Fruit fly (Drosophila melanogaster) whole organism, embryonic: ENCODE data around the gene CG5381.
A peak's percentile ranks its signal among the peaks of the same experiment; 100 is the strongest.

Experiments used
- CG10462 ChIP-seq: fragments of 200-800 bp; sonication (Bioruptor generic); optimal IDR thresholded peaks from 2 replicates; lab custom pipeline; 2016; ENCODE audit warnings: missing biosample characterization, missing genetic modification characterization
- CG10565 ChIP-seq: fragments of 200-800 bp; sonication (Bioruptor generic); optimal IDR thresholded peaks from 3 replicates; lab custom pipeline; 2016; ENCODE audit warnings: missing biosample characterization, mild to moderate bottlenecking, missing genetic modification characterization
- CG12071 ChIP-seq: fragments of 200-800 bp; sonication (Bioruptor generic); optimal IDR thresholded peaks from 3 replicates; lab custom pipeline; 2018; ENCODE audit warnings: missing biosample characterization, mild to moderate bottlenecking, missing genetic modification characterization
- CG14965 ChIP-seq: fragments of 200-800 bp; sonication (Bioruptor generic); optimal IDR thresholded peaks from 2 replicates; lab custom pipeline; 2016; ENCODE audit warnings: missing biosample characterization, missing genetic modification characterization, borderline replicate concordance
- CG1603 ChIP-seq: fragments of 200-800 bp; sonication (Bioruptor generic); optimal IDR thresholded peaks from 2 replicates; lab custom pipeline; 2019; ENCODE audit warnings: missing biosample characterization, mild to moderate bottlenecking, missing genetic modification characterization, moderate library complexity
- CG1832 ChIP-seq: fragments of 200-800 bp; sonication (Bioruptor generic); optimal IDR thresholded peaks from 2 replicates; lab custom pipeline; 2017; ENCODE audit warnings: missing biosample characterization, mild to moderate bottlenecking, missing genetic modification characterization, inconsistent platforms
- CG18599 ChIP-seq: fragments of 200-800 bp; sonication (Bioruptor generic); optimal IDR thresholded peaks from 3 replicates; lab custom pipeline; 2017; ENCODE audit warnings: missing biosample characterization, missing genetic modification characterization, mild to moderate bottlenecking, moderate library complexity, missing genetic modification reagents
- CG2712 ChIP-seq: fragments of 200-800 bp; optimal IDR thresholded peaks from 3 replicates; lab custom pipeline; 2019; ENCODE audit warnings: missing biosample characterization, mild to moderate bottlenecking, missing genetic modification characterization, moderate library complexity
- CG30020 ChIP-seq: fragments of 200-800 bp; optimal IDR thresholded peaks from 2 replicates; lab custom pipeline; 2019; ENCODE audit warnings: missing biosample characterization, mild to moderate bottlenecking, missing genetic modification characterization, moderate library complexity
- CG32532 ChIP-seq: fragments of 200-800 bp; sonication (Bioruptor generic); IDR thresholded peaks from 2 replicates; pipeline ENCODE4 v1.3.6; 2022; ENCODE audit warnings: missing biosample characterization, missing genetic modification characterization
- CG34422 ChIP-seq: fragments of 200-800 bp; sonication (Bioruptor generic); IDR thresholded peaks from 3 replicates; pipeline ENCODE4 v1.3.6; 2022; ENCODE audit warnings: missing biosample characterization, missing genetic modification characterization
- CG4707 ChIP-seq: fragments of 200-800 bp; sonication (Bioruptor generic); optimal IDR thresholded peaks from 2 replicates; lab custom pipeline; 2018; ENCODE audit warnings: missing biosample characterization, mild to moderate bottlenecking, missing genetic modification characterization, moderate library complexity
- CG7786 ChIP-seq: fragments of 200-800 bp; sonication (Bioruptor generic); optimal IDR thresholded peaks from 2 replicates; lab custom pipeline; 2016; ENCODE audit warnings: missing biosample characterization, missing genetic modification characterization
- CG8388 ChIP-seq: fragments of 200-800 bp; sonication (Bioruptor generic); optimal IDR thresholded peaks from 2 replicates; lab custom pipeline; 2019; ENCODE audit warnings: missing biosample characterization, mild to moderate bottlenecking, missing genetic modification characterization, moderate library complexity
- CHES-1-like ChIP-seq: fragments of 200-800 bp; sonication (Bioruptor generic); optimal IDR thresholded peaks from 2 replicates; lab custom pipeline; 2016; ENCODE audit warnings: missing biosample characterization, missing genetic modification characterization
- CoRest ChIP-seq: fragments of 200-800 bp; sonication (Bioruptor generic); optimal IDR thresholded peaks from 3 replicates; lab custom pipeline; 2018; ENCODE audit warnings: missing biosample characterization, mild to moderate bottlenecking, missing genetic modification characterization, moderate library complexity
- D19B ChIP-seq: fragments of 200-800 bp; sonication (Bioruptor generic); optimal IDR thresholded peaks from 2 replicates; lab custom pipeline; 2017; ENCODE audit warnings: missing biosample characterization, mild to moderate bottlenecking, missing genetic modification characterization
- Drgx ChIP-seq: fragments of 200-800 bp; sonication (Bioruptor generic); IDR thresholded peaks from 2 replicates; pipeline ENCODE4 v1.3.6; 2022; ENCODE audit warnings: missing biosample characterization, missing genetic modification characterization
- HLH3B ChIP-seq: fragments of 200-800 bp; sonication (Bioruptor generic); IDR thresholded peaks from 2 replicates; pipeline ENCODE4 v1.3.6; 2022; ENCODE audit warnings: missing biosample characterization, missing genetic modification characterization
- HmgZ ChIP-seq: fragments of 200-800 bp; sonication (Bioruptor generic); optimal IDR thresholded peaks from 2 replicates; lab custom pipeline; 2018; ENCODE audit warnings: missing biosample characterization, mild to moderate bottlenecking, missing genetic modification characterization
- Hr3 ChIP-seq: fragments of 200-800 bp; sonication (Bioruptor generic); optimal IDR thresholded peaks from 3 replicates; lab custom pipeline; 2016; ENCODE audit warnings: missing biosample characterization, missing genetic modification characterization
- MBD-R2 ChIP-seq: fragments of 200-800 bp; sonication (Bioruptor generic); IDR thresholded peaks from 2 replicates; pipeline ENCODE4 v1.3.6; 2022; ENCODE audit warnings: missing biosample characterization, missing genetic modification characterization
- NFAT ChIP-seq: fragments of 200-800 bp; sonication (Bioruptor generic); IDR thresholded peaks from 2 replicates; pipeline ENCODE4 v1.3.6; 2022; ENCODE audit warnings: missing biosample characterization, missing genetic modification characterization
- Nf-YA ChIP-seq: fragments of 200-800 bp; sonication (Bioruptor generic); IDR thresholded peaks from 2 replicates; pipeline ENCODE4 v1.3.6; 2022; ENCODE audit warnings: missing biosample characterization, missing genetic modification characterization
- Pdp1 ChIP-seq, 2 experiments: fragments of 200-800 bp; sonication (Bioruptor generic); optimal IDR thresholded peaks; 3 replicates each; lab custom pipeline; 2016; ENCODE audit warnings: missing biosample characterization in 2 of 2, missing genetic modification characterization in 2 of 2, mild to moderate bottlenecking in 1 of 2, moderate library complexity in 1 of 2
- Scr ChIP-seq: fragments of 200-800 bp; sonication (Bioruptor generic); IDR thresholded peaks from 2 replicates; pipeline ENCODE4 v1.3.6; 2022; ENCODE audit warnings: missing biosample characterization, missing genetic modification characterization; ENCODE audit not compliant: partially characterized antibody
- Sry-δ ChIP-seq: fragments of 200-800 bp; sonication (Bioruptor generic); optimal IDR thresholded peaks from 2 replicates; lab custom pipeline; 2016; ENCODE audit warnings: missing biosample characterization, missing genetic modification characterization
- al ChIP-seq: fragments of 200-800 bp; sonication (Bioruptor generic); IDR thresholded peaks from 2 replicates; pipeline ENCODE4 v1.3.6; 2022; ENCODE audit warnings: missing biosample characterization, missing genetic modification characterization
- aop ChIP-seq: fragments of 200-800 bp; sonication (Bioruptor generic); IDR thresholded peaks from 2 replicates; pipeline ENCODE4 v1.3.6; 2022; ENCODE audit warnings: missing biosample characterization, missing genetic modification characterization
- caup ChIP-seq: fragments of 200-800 bp; sonication (Bioruptor generic); optimal IDR thresholded peaks from 3 replicates; lab custom pipeline; 2017; ENCODE audit warnings: missing biosample characterization, mild to moderate bottlenecking, missing genetic modification characterization, moderate library complexity; ENCODE audit not compliant: severe bottlenecking
- cg ChIP-seq: fragments of 200-800 bp; sonication (Bioruptor generic); optimal IDR thresholded peaks from 3 replicates; lab custom pipeline; 2019; ENCODE audit warnings: missing biosample characterization, mild to moderate bottlenecking, missing genetic modification characterization, moderate library complexity
- ci ChIP-seq: fragments of 200-800 bp; sonication (Bioruptor generic); IDR thresholded peaks from 3 replicates; pipeline ENCODE4 v1.3.6; 2022; ENCODE audit warnings: missing biosample characterization, missing genetic modification characterization
- en ChIP-seq: fragments of 200-800 bp; sonication (Bioruptor generic); optimal IDR thresholded peaks from 2 replicates; lab custom pipeline; 2016; ENCODE audit warnings: missing biosample characterization, missing genetic modification characterization
- eve ChIP-seq, 2 experiments: fragments of >200 bp; optimal IDR thresholded peaks; 2 replicates each; lab custom pipeline; 2017; ENCODE audit warnings: missing biosample characterization in 2 of 2, missing genetic modification characterization in 2 of 2
- fd3F ChIP-seq: fragments of 200-800 bp; sonication (Bioruptor generic); optimal IDR thresholded peaks from 2 replicates; lab custom pipeline; 2018; ENCODE audit warnings: missing biosample characterization, mild to moderate bottlenecking, missing genetic modification characterization, moderate library complexity
- gce ChIP-seq: fragments of 200-800 bp; sonication (Bioruptor generic); IDR thresholded peaks from 3 replicates; pipeline ENCODE4 v1.3.6; 2022; ENCODE audit warnings: missing biosample characterization, missing genetic modification characterization
- gfzf ChIP-seq: fragments of 200-800 bp; sonication (Bioruptor generic); optimal IDR thresholded peaks from 2 replicates; lab custom pipeline; 2016; ENCODE audit warnings: missing biosample characterization, mild to moderate bottlenecking, missing genetic modification characterization, moderate library complexity
- hbn ChIP-seq: fragments of 200-800 bp; sonication (Bioruptor generic); IDR thresholded peaks from 2 replicates; pipeline ENCODE4 v1.3.6; 2022; ENCODE audit warnings: missing biosample characterization, missing genetic modification characterization; ENCODE audit not compliant: partially characterized antibody
- jumu ChIP-seq: fragments of 200-800 bp; sonication (Bioruptor generic); optimal IDR thresholded peaks from 3 replicates; lab custom pipeline; 2016; ENCODE audit warnings: missing biosample characterization, missing genetic modification characterization
- lmd ChIP-seq: fragments of 200-800 bp; sonication (Bioruptor generic); IDR thresholded peaks from 2 replicates; pipeline ENCODE4 v1.3.6; 2022; ENCODE audit warnings: missing biosample characterization, missing genetic modification characterization
- pnt ChIP-seq: fragments of 200-800 bp; sonication (Bioruptor generic); optimal IDR thresholded peaks from 3 replicates; lab custom pipeline; 2016; ENCODE audit warnings: missing biosample characterization, missing genetic modification characterization
- psq ChIP-seq: fragments of 200-800 bp; sonication (Bioruptor generic); optimal IDR thresholded peaks from 2 replicates; lab custom pipeline; 2017; ENCODE audit warnings: missing biosample characterization, missing genetic modification characterization
- pzg ChIP-seq: fragments of 200-800 bp; sonication (Bioruptor generic); optimal IDR thresholded peaks from 3 replicates; lab custom pipeline; 2018; ENCODE audit warnings: missing biosample characterization, mild to moderate bottlenecking, missing genetic modification characterization, moderate library complexity
- repo ChIP-seq: fragments of 200-800 bp; sonication (Bioruptor generic); optimal IDR thresholded peaks from 2 replicates; lab custom pipeline; 2016; ENCODE audit warnings: missing biosample characterization, missing genetic modification characterization
- row ChIP-seq: fragments of 200-800 bp; sonication (Bioruptor generic); IDR thresholded peaks from 3 replicates; pipeline ENCODE4 v1.3.6; 2022; ENCODE audit warnings: missing biosample characterization, missing genetic modification characterization
- sisA ChIP-seq: fragments of 200-800 bp; sonication (Bioruptor generic); IDR thresholded peaks from 2 replicates; pipeline ENCODE4 v1.3.6; 2022; ENCODE audit warnings: missing biosample characterization, missing genetic modification characterization
- slou ChIP-seq: fragments of 200-800 bp; sonication (Bioruptor generic); optimal IDR thresholded peaks from 3 replicates; lab custom pipeline; 2016; ENCODE audit warnings: missing biosample characterization, missing genetic modification characterization
- tin ChIP-seq: fragments of 200-800 bp; sonication (Bioruptor generic); optimal IDR thresholded peaks from 3 replicates; lab custom pipeline; 2016; ENCODE audit warnings: missing biosample characterization, missing genetic modification characterization
- tna ChIP-seq: fragments of 200-800 bp; sonication (Bioruptor generic); IDR thresholded peaks from 2 replicates; pipeline ENCODE4 v1.3.6; 2022; ENCODE audit warnings: missing biosample characterization, missing genetic modification characterization; ENCODE audit not compliant: partially characterized antibody
- zen2 ChIP-seq: fragments of 200-800 bp; sonication (Bioruptor generic); IDR thresholded peaks from 3 replicates; pipeline ENCODE4 v1.3.6; 2022; ENCODE audit warnings: missing biosample characterization, missing genetic modification characterization; ENCODE audit not compliant: partially characterized antibody
- zfh2 ChIP-seq: fragments of 200-800 bp; sonication (Bioruptor generic); optimal IDR thresholded peaks from 2 replicates; lab custom pipeline; 2016; ENCODE audit warnings: missing biosample characterization, missing genetic modification characterization

Gene CG5381

DNA sequence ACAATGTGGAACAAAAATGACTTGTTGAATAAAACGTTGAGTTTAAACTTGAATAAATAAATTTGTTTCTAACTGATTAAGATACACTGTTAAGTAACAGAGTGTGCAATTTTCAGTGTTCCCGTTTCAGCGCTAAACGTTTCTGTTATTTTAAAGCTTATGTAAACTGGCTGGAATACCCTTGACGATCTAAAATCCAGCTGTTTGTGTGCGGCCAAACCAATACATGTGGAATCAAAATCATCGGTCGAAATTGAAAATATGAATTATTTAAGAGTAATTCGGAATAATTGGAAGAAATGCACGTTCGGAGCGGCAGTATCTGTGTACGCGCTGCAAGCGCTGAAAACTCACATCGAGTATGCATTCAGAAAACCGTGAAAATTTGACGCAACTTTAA lies 53.0 kb downstream of the CG5381 start, which contains the start of gene Mulk (continued):
- TF ChIP-seq tin (GFP tag; lab: Kevin White, UChicago): no peak
- TF ChIP-seq hbn (GFP tag; lab: Robert Waterston, UW): peak; percentile 36; the same call in 1 of the 2 replicates
- no peak for TF ChIP-seq fd3F (GFP tag; lab: Kevin White, UChicago)
- no peak for TF ChIP-seq CG12071 (GFP tag; lab: Kevin White, UChicago)
- no peak for TF ChIP-seq HLH3B (GFP tag; lab: Robert Waterston, UW)
- TF ChIP-seq Pdp1 (GFP tag; optimal IDR thresholded peaks at IDR 0.05; lab: Kevin White, UChicago): peak in 1 of 2 experiments; percentile 81
- no peak for TF ChIP-seq Hr3 (GFP tag; lab: Kevin White, UChicago)
- no peak for TF ChIP-seq sisA (GFP tag; lab: Robert Waterston, UW)
- TF ChIP-seq CoRest (tag; lab: Kevin White, UChicago): no peak
- no peak for TF ChIP-seq CG4707 (GFP tag; lab: Kevin White, UChicago)
- no peak for TF ChIP-seq Scr
- no peak for TF ChIP-seq CG8388 (GFP tag; lab: Kevin White, UChicago)
- TF ChIP-seq gce (GFP tag; lab: Robert Waterston, UW): no peak
- no peak for TF ChIP-seq al (GFP tag; lab: Robert Waterston, UW)
- TF ChIP-seq CG7786: no peak
- TF ChIP-seq jumu (GFP tag; lab: Kevin White, UChicago): no peak
- peak; percentile 14; the same call in 1 of the 3 replicates for TF ChIP-seq row (GFP tag; lab: Robert Waterston, UW)
- TF ChIP-seq pzg (GFP tag; lab: Kevin White, UChicago): peak; percentile 31
- no peak for TF ChIP-seq CG2712 (tag; lab: Kevin White, UChicago)
- TF ChIP-seq CG1832 (GFP tag; lab: Kevin White, UChicago): no peak
- no peak for TF ChIP-seq Nf-YA
- TF ChIP-seq en (GFP tag; lab: Kevin White, UChicago): no peak
- no peak for TF ChIP-seq NFAT (GFP tag; lab: Robert Waterston, UW)
- TF ChIP-seq lmd (GFP tag; lab: Robert Waterston, UW): no peak
- no peak for TF ChIP-seq caup (GFP tag; lab: Kevin White, UChicago)
- TF ChIP-seq CG32532 (GFP tag; lab: Robert Waterston, UW): no peak
- no peak for TF ChIP-seq repo (GFP tag; lab: Kevin White, UChicago)
- peak; percentile 72 for TF ChIP-seq cg (GFP tag; lab: Kevin White, UChicago)
- TF ChIP-seq zfh2 (GFP tag; lab: Kevin White, UChicago): no peak
- no peak for TF ChIP-seq Drgx (GFP tag; lab: Robert Waterston, UW)
- peak; percentile 95 for TF ChIP-seq CG1603
- peak; percentile 90 for TF ChIP-seq CG30020
- peak; percentile 76 for TF ChIP-seq MBD-R2 (GFP tag; lab: Robert Waterston, UW)
- TF ChIP-seq CG10565 (GFP tag; lab: Kevin White, UChicago): no peak
- TF ChIP-seq aop (GFP tag; lab: Robert Waterston, UW): no peak
- TF ChIP-seq zen2 (GFP tag; lab: Robert Waterston, UW): no peak
- TF ChIP-seq psq (GFP tag; lab: Kevin White, UChicago): no peak
- TF ChIP-seq gfzf (GFP tag; lab: Kevin White, UChicago): peak; percentile 9
- no peak for TF ChIP-seq CG14965
- TF ChIP-seq tna: no peak
- TF ChIP-seq CG10462 (GFP tag; lab: Kevin White, UChicago): no peak
- peak in 1 of 2 experiments; percentile 40 for TF ChIP-seq eve (GFP tag; optimal IDR thresholded peaks at IDR 0.05; lab: Kevin White, UChicago)
- TF ChIP-seq slou (GFP tag; lab: Kevin White, UChicago): no peak
- TF ChIP-seq ci (GFP tag; lab: Robert Waterston, UW): no peak
- TF ChIP-seq pnt (GFP tag; lab: Kevin White, UChicago): no peak
- peak; percentile 10 for TF ChIP-seq HmgZ (tag; lab: Kevin White, UChicago)
- TF ChIP-seq Sry-δ (GFP tag; lab: Kevin White, UChicago): no peak
- 0 out of 3 replicates have a peak, but pooled peaks have one; percentile 11 for TF ChIP-seq CG34422
- no peak for TF ChIP-seq CHES-1-like (GFP tag; lab: Kevin White, UChicago)
- no peak for TF ChIP-seq D19B
- TF ChIP-seq CG18599: no peak
